Fruit fly (Drosophila melanogaster) whole organism, adult: ENCODE data around the gene Ankle2.

Experiments
- CG11617 ChIP-seq: fragments of 200-800 bp; sonication (Bioruptor generic); optimal IDR thresholded peaks from 2 replicates; lab custom pipeline; 2017; ENCODE audit warnings: mild to moderate bottlenecking, missing biosample characterization, missing genetic modification reagents, missing genetic modification characterization
- CG14711 ChIP-seq: fragments of 200-800 bp; sonication (Bioruptor generic); optimal IDR thresholded peaks from 2 replicates; lab custom pipeline; 2018; ENCODE audit warnings: missing biosample characterization, mild to moderate bottlenecking, missing genetic modification characterization, moderate library complexity
- CG33017 ChIP-seq: fragments of 200-800 bp; sonication (Bioruptor generic); optimal IDR thresholded peaks from 2 replicates; lab custom pipeline; 2018; ENCODE audit warnings: missing biosample characterization, mild to moderate bottlenecking, missing genetic modification characterization, moderate library complexity
- CG5204 ChIP-seq: fragments of 200-800 bp; sonication (Bioruptor generic); optimal IDR thresholded peaks from 2 replicates; lab custom pipeline; 2016; ENCODE audit warnings: missing biosample characterization, missing genetic modification characterization
- CG7101 ChIP-seq: fragments of 200-800 bp; sonication (Bioruptor generic); optimal IDR thresholded peaks from 2 replicates; lab custom pipeline; 2018; ENCODE audit warnings: missing biosample characterization, mild to moderate bottlenecking, missing genetic modification characterization, moderate library complexity
- Hr96 ChIP-seq: fragments of 200-800 bp; sonication (Bioruptor generic); optimal IDR thresholded peaks from 2 replicates; lab custom pipeline; 2016; ENCODE audit warnings: missing biosample characterization, missing genetic modification characterization
- Mnt ChIP-seq: fragments of 200-800 bp; sonication (Bioruptor generic); optimal IDR thresholded peaks from 2 replicates; lab custom pipeline; 2016; ENCODE audit warnings: missing biosample characterization, mild to moderate bottlenecking, missing genetic modification characterization
- bab1 ChIP-seq: fragments of 200-800 bp; sonication (Bioruptor generic); optimal IDR thresholded peaks from 3 replicates; lab custom pipeline; 2019; ENCODE audit warnings: missing biosample characterization, mild to moderate bottlenecking, missing genetic modification characterization, moderate library complexity
- kay ChIP-seq: fragments of 200-800 bp; sonication (Bioruptor generic); peaks from one replicate; lab custom pipeline; 2016; ENCODE audit warnings: missing biosample characterization, missing genetic modification characterization, borderline replicate concordance
- pad ChIP-seq: fragments of 200-800 bp; sonication (Bioruptor generic); optimal IDR thresholded peaks from 3 replicates; lab custom pipeline; 2017; ENCODE audit warnings: missing biosample characterization, missing genetic modification characterization, mild to moderate bottlenecking, moderate library complexity, missing genetic modification reagents
- tj ChIP-seq: fragments of 200-800 bp; sonication (Bioruptor generic); optimal IDR thresholded peaks from 3 replicates; lab custom pipeline; 2017; ENCODE audit warnings: missing biosample characterization, mild to moderate bottlenecking, missing genetic modification characterization, moderate library complexity
- toe ChIP-seq: fragments of 200-800 bp; sonication (Bioruptor generic); optimal IDR thresholded peaks from 2 replicates; lab custom pipeline; 2016; ENCODE audit warnings: missing biosample characterization, missing genetic modification characterization

- TF ChIP-seq pad (no peak), tj (no peak), CG14711 (tag; lab: Kevin White, UChicago) (no peak), Mnt (no peak), Hr96 (GFP tag; lab: Kevin White, UChicago) (no peak), CG11617 (GFP tag; lab: Kevin White, UChicago) (no peak), kay (no peak), bab1 (GFP tag; lab: Kevin White, UChicago) (no peak), CG5204 (GFP tag; lab: Kevin White, UChicago) (no peak), toe (GFP tag; lab: Kevin White, UChicago) (no peak), CG33017 (tag; lab: Kevin White, UChicago) (no peak), CG7101 (tag; lab: Kevin White, UChicago) (no peak)
These were observed 28.7 kb downstream of the Ankle2 start for dm6 chrX:17550307-17550706.
